Worm (Caenorhabditis elegans) whole organism, early embryonic: ENCODE results near the gene oac-53.

Experiments
- B0310.2 ChIP-seq: sonication (generic microtip); optimal IDR thresholded peaks from 2 replicates; lab custom pipeline; 2016; ENCODE audit warnings: mild to moderate bottlenecking, missing genetic modification characterization, missing compliant biosample characterization
- F13C5.2 ChIP-seq: sonication (generic microtip); optimal IDR thresholded peaks from 2 replicates; lab custom pipeline; 2017; ENCODE audit warnings: mild to moderate bottlenecking, missing genetic modification characterization, inconsistent platforms, missing compliant biosample characterization
- aly-1 ChIP-seq: sonication (generic microtip); optimal IDR thresholded peaks from 2 replicates; lab custom pipeline; 2016; ENCODE audit warnings: missing genetic modification characterization, missing compliant biosample characterization
- ama-1 ChIP-seq: fragments of 150-350 bp; optimal IDR thresholded peaks from 2 replicates; lab custom pipeline; 2014
- ceh-13 ChIP-seq: fragments of 200-800 bp; sonication (Bioruptor generic); optimal IDR thresholded peaks from 2 replicates; lab custom pipeline; 2018; ENCODE audit warnings: mild to moderate bottlenecking, missing genetic modification characterization, missing compliant biosample characterization
- ceh-36 ChIP-seq: sonication (generic microtip); optimal IDR thresholded peaks from 2 replicates; lab custom pipeline; 2016; ENCODE audit warnings: missing genetic modification characterization, inconsistent platforms, missing compliant biosample characterization
- ets-7 ChIP-seq: sonication (generic microtip); optimal IDR thresholded peaks from 2 replicates; lab custom pipeline; 2016; ENCODE audit warnings: missing genotype, missing genetic modification characterization, missing compliant biosample characterization
- flt-1 ChIP-seq: fragments of 200-800 bp; sonication (Bioruptor generic); IDR thresholded peaks from 2 replicates; pipeline ENCODE4 v1.3.6; 2022; ENCODE audit warnings: missing genetic modification characterization, missing compliant biosample characterization
- hmbx-1 ChIP-seq: sonication (generic microtip); optimal IDR thresholded peaks from 2 replicates; lab custom pipeline; 2016; ENCODE audit warnings: mild to moderate bottlenecking, missing genetic modification characterization, missing compliant biosample characterization
- hmg-4 ChIP-seq: fragments of 200-800 bp; sonication (Bioruptor generic); optimal IDR thresholded peaks from 2 replicates; lab custom pipeline; 2018; ENCODE audit warnings: mild to moderate bottlenecking, missing genetic modification characterization, missing compliant biosample characterization
- hnd-1 ChIP-seq: sonication (generic microtip); optimal IDR thresholded peaks from 2 replicates; lab custom pipeline; 2016; ENCODE audit warnings: missing genetic modification characterization, missing compliant biosample characterization
- pes-1 ChIP-seq: fragments of 200-800 bp; sonication (Bioruptor generic); IDR thresholded peaks from 2 replicates; pipeline ENCODE4 v1.3.6; 2022; ENCODE audit warnings: missing genetic modification reagents, missing genetic modification characterization, missing compliant biosample characterization
- scrt-1 ChIP-seq: fragments of 200-800 bp; sonication (Bioruptor generic); IDR thresholded peaks from 2 replicates; pipeline ENCODE4 v1.3.6; 2022; ENCODE audit warnings: missing genetic modification characterization, missing compliant biosample characterization
- sea-1 ChIP-seq: fragments of 200-800 bp; sonication (Bioruptor generic); conservative IDR thresholded peaks from 2 replicates; pipeline ENCODE4 v1.3.6; 2022; ENCODE audit warnings: missing genetic modification characterization, missing compliant biosample characterization
- tbx-11 ChIP-seq: fragments of 200-800 bp; sonication (Bioruptor generic); IDR thresholded peaks from 2 replicates; pipeline ENCODE4 v1.3.6; 2022; ENCODE audit warnings: missing genetic modification characterization, missing compliant biosample characterization
- tbx-37 ChIP-seq: fragments of 200-800 bp; sonication (Bioruptor generic); conservative IDR thresholded peaks from 2 replicates; pipeline ENCODE4 v1.3.6; 2022; ENCODE audit warnings: missing genetic modification reagents, missing genetic modification characterization, missing compliant biosample characterization
- tra-4 ChIP-seq: sonication (generic microtip); optimal IDR thresholded peaks from 2 replicates; lab custom pipeline; 2017; ENCODE audit warnings: missing genetic modification characterization, missing compliant biosample characterization

oac-53 gene

DNA sequence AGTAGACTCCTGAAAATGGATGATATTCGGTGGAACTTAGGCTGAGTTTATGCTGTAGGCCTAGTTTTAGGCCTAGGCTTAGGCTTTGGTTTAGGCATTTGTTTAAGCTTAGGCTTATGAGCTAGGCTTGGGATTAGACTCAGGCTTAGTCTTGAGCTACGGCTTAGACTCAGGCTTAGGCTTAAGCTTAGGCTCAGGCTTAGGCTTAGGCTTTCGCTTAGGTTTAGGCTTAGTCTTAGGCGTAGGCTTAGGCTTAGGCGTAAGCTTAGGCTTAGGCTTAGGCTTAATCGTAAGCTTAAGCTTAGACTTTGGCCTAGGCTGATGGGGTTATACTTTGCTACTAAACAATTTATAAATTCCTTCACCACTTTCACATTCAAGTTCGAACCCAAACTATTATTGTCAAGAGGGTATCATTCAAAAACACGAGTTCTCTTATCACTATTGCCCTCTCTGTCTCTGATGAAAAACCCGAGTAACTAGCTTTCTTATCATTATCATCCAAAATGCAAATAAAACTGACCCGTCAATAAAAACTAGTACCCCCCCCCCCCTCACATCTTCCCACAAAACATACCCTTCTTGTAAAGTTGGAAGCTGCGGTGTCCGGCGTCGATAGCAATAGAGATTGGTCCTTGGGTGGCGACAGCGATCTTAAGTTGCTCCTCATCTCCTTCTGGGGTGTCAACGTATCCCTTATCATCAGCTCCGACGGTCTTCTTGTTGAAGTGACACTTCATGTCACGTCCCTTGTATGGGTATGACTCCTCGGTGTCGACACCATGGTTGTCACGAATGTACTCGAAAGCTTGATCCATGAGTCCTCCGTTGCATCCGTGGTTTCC is 34.6 kb downstream of the oac-53 start:
- TF ChIP-seq F13C5.2 (tag; lab: Kevin White, UChicago) (no peak), ceh-36 (tag; lab: Kevin White, UChicago) (peak; percentile 88)

DNA sequence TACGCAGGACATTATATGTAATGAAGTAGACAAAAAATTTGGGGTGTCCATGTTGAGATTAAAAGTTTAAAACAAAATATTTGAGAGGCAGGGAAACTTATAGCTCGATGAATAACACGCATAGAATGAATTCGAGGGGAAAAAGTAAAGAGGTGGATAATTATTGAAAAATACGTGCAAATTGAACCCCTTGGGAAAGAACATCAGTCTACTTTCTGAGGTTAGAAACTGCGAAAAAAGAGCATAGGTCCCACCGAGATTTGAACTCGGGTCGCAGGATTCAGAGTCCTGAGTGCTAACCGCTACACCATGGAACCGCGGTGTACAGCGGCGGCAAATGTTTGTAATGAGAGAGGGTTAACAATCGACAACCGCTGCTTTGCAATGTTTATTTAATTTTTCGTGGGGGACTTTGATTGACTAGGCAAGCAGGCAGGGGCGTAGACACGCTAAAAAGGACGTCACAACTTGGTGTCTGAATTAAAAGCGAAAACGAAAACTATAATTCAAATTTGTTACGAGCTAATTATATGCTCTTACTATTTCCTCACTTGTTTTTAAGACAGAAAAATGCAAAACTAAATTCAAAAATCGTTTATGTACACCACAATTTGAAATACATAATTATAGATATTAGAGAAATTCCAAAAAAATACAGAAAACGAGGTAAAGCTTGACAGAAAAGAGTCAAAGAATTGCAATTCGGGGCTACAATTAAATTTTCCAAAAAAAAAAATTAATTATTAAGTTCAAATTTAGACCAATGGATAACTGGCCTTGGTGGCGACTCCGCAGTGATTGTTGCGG is 35.6 kb downstream of the oac-53 start, which contains the start of gene srh-269:
Gene srh-269 (minus strand): TSS at position 51 of the 807 bp plus-strand sequence.
- peak; percentile 8 for TF ChIP-seq hmbx-1 (tag; lab: Kevin White, UChicago)
- TF ChIP-seq hmg-4 = peak; percentile 67
- peak; percentile 79 for TF ChIP-seq scrt-1 (GFP tag; lab: Robert Waterston, UW)
- peak; percentile 45 for TF ChIP-seq ets-7
- TF ChIP-seq pes-1 = peak; percentile 80
- 0 out of 2 replicates have a peak, but pooled peaks have one; percentile 43 for TF ChIP-seq tbx-37 (GFP tag; lab: Robert Waterston, UW)
- peak; percentile 41 for TF ChIP-seq tra-4
- peak; percentile 11 for TF ChIP-seq ceh-13 (GFP tag; lab: Kevin White, UChicago)
- TF ChIP-seq sea-1 (GFP tag; lab: Robert Waterston, UW) = peak; percentile 59; the same call in 1 of the 2 replicates
- TF ChIP-seq tbx-11 = peak; percentile 65
- peak; percentile 38 for TF ChIP-seq ceh-36 (tag; lab: Kevin White, UChicago)
- TF ChIP-seq aly-1 = peak; percentile 61
- TF ChIP-seq hnd-1 = peak; percentile 31
- TF ChIP-seq flt-1 = peak; percentile 76
- TF ChIP-seq F13C5.2 (tag; lab: Kevin White, UChicago) = peak; percentile 71
- no peak for TF ChIP-seq ama-1
- peak; percentile 56 for TF ChIP-seq B0310.2 (tag; lab: Kevin White, UChicago)

- TF ChIP-seq pes-1 (no peak), sea-1 (GFP tag; lab: Robert Waterston, UW) (no peak), tra-4 (no peak), scrt-1 (GFP tag; lab: Robert Waterston, UW) (no peak), B0310.2 (tag; lab: Kevin White, UChicago) (no peak), hmg-4 (no peak), F13C5.2 (tag; lab: Kevin White, UChicago) (no peak), aly-1 (no peak), ets-7 (no peak), ama-1 (no peak), hnd-1 (no peak), tbx-11 (no peak), ceh-36 (tag; lab: Kevin White, UChicago) (no peak), hmbx-1 (tag; lab: Kevin White, UChicago) (no peak), flt-1 (no peak), tbx-37 (GFP tag; lab: Robert Waterston, UW) (no peak), ceh-13 (GFP tag; lab: Kevin White, UChicago) (no peak)
These were observed 38.3 kb downstream of the oac-53 start for ce11 chrV:16589488-16589887.

- TF ChIP-seq flt-1 (no peak), ceh-36 (tag; lab: Kevin White, UChicago) (no peak), tbx-11 (no peak), hmbx-1 (tag; lab: Kevin White, UChicago) (no peak), hmg-4 (no peak), ceh-13 (GFP tag; lab: Kevin White, UChicago) (no peak), tra-4 (no peak), ama-1 (no peak), F13C5.2 (tag; lab: Kevin White, UChicago) (no peak), hnd-1 (no peak), B0310.2 (tag; lab: Kevin White, UChicago) (no peak), pes-1 (no peak), scrt-1 (GFP tag; lab: Robert Waterston, UW) (no peak), sea-1 (GFP tag; lab: Robert Waterston, UW) (no peak), tbx-37 (GFP tag; lab: Robert Waterston, UW) (no peak), aly-1 (no peak)
These were observed 39.3 kb downstream of the oac-53 start, which contains the start of gene srw-73 for ce11 chrV:16588428-16588827. Gene srw-73, minus strand, starts transcription at chrV:16588528.

DNA sequence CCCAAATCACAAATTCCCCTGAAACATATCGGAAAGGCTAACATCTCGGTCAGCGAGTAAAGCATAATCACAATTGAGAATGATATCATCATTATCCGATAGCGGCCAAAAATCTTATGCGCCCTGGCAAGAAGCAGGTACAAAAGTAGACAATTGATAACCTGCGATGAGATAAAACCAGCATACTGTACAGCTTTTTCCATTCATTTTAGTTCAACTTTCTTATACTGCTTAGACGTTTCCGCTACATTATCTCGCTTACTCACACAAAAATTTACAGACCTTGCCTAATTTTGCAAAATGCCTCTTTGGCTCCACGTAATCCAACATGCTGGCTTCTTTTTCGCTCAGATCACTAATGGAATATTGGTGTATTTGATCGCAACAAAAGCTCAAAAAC is 44.8 kb downstream of the oac-53 start, which contains the start of gene str-150:
Gene str-150 (plus strand): TSS at position 301 of the 400 bp plus-strand sequence.
- TF ChIP-seq aly-1 (no peak), ceh-36 (tag; lab: Kevin White, UChicago) (no peak), sea-1 (GFP tag; lab: Robert Waterston, UW) (no peak), tbx-37 (GFP tag; lab: Robert Waterston, UW) (no peak), hmbx-1 (tag; lab: Kevin White, UChicago) (no peak), scrt-1 (GFP tag; lab: Robert Waterston, UW) (no peak)

- TF ChIP-seq scrt-1 (GFP tag; lab: Robert Waterston, UW) = no peak
- TF ChIP-seq aly-1 = no peak
- no peak for TF ChIP-seq ceh-13 (GFP tag; lab: Kevin White, UChicago)
- TF ChIP-seq F13C5.2 (tag; lab: Kevin White, UChicago) = no peak
- no peak for TF ChIP-seq ets-7
- no peak for TF ChIP-seq hnd-1
- TF ChIP-seq ama-1 = no peak
- TF ChIP-seq tbx-37 (GFP tag; lab: Robert Waterston, UW) = no peak
- TF ChIP-seq sea-1 (GFP tag; lab: Robert Waterston, UW) = no peak
- no peak for TF ChIP-seq hmbx-1 (tag; lab: Kevin White, UChicago)
- no peak for TF ChIP-seq flt-1
- no peak for TF ChIP-seq tbx-11
- TF ChIP-seq pes-1 = no peak
- TF ChIP-seq tra-4 = no peak
These were observed 46.7 kb downstream of the oac-53 start for ce11 chrV:16581061-16581460.

DNA sequence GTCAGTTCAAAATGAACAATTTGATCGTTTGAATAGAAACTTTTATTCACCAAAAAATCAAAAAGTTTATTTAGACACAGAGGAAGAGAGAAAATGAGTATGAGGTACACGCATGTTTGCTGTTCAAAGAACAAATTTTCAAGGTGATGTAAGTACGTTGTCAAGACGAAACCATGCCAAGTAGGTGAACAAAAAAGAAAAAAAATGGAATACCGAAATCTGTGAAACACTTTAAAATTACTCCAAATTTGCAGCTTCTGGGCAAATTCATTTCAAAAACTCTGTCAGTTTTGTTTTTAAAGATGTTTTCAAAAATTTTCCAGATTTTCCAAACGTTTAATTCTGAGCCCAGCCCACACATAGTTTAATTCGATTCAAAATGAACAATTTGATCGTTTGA is 47.3 kb downstream of the oac-53 start, which contains the start of gene nhr-271:
Gene nhr-271 (minus strand): TSS at position 101 of the 400 bp plus-strand sequence.
- TF ChIP-seq ets-7 = no peak
- no peak for TF ChIP-seq F13C5.2 (tag; lab: Kevin White, UChicago)
